Fruit fly (Drosophila melanogaster): Measurements from ENCODE around the gene CG14692.
A peak's percentile ranks its signal among the peaks of the same experiment; 100 is the strongest.

CG14692 gene

DNA sequence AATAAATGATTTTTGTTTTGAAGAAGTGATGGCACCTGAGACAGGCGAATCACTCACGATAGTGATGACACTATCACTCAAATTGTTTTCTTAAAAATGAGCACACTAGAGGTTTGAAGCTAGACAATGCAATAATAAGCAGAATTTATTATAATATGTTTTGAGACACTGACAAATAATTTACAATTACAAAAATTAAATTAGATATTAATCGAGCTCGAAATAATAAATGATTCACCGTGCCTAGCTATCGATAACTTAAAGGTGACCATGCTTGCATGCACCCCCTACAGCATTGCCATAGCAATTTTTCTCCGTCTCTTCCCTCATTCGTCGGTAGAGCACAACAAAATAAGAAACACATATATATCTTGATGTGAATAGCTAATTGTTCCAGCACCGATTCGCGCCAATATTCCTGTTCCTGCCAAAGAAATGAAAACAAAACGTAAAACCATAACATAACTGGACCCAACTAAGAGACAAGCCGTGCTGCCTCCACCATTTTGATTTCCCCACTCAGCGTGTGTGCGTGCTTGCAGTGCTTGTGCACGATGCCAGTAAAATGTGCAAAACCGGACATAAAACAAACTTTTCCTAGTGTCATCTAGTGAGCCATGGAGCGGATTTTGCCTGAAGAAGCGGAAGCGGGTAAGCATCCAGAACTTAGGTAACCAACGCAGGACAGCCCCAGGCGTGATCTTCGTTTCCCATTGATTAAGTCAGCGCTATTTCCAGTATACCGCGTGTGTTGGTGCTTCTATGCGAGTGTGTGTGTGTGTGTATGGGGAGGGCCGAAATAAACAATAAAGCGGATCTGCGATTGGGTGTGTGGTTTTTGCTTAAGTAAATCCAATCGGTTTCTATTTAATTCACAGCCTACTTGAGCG is 42.5 kb downstream of the CG14692 start, which contains the start of the genes MED7 and Cap-H2 (continued):
- peak; percentile 30; the same call in 1 of the 2 replicates for TF ChIP-seq onecut (GFP tag; IDR thresholded peaks at IDR 0.05)
- peak; percentile 99 for TF ChIP-seq vnd (GFP tag; IDR thresholded peaks at IDR 0.05; ENCODE audit: partially characterized antibody)
- no peak for TF ChIP-seq CG7745 (tag; optimal IDR thresholded peaks at IDR 0.05)
- TF ChIP-seq CG7963 (GFP tag; IDR thresholded peaks at IDR 0.05; ENCODE audit: partially characterized antibody): peak; percentile 97
- TF ChIP-seq Myb (GFP tag; optimal IDR thresholded peaks at IDR 0.05): peak; percentile 42
- no peak for TF ChIP-seq crol (GFP tag; IDR thresholded peaks at IDR 0.05)
- TF ChIP-seq eve (GFP tag; optimal IDR thresholded peaks at IDR 0.05): no peak

- TF ChIP-seq ATbp (GFP tag; optimal IDR thresholded peaks at IDR 0.05): peak; percentile 11
- TF ChIP-seq CG13296 (GFP tag; optimal IDR thresholded peaks at IDR 0.05): peak; percentile 16
- TF ChIP-seq gem (tag; optimal IDR thresholded peaks at IDR 0.05): peak; percentile 8
- no peak for TF ChIP-seq sqz (GFP tag; optimal IDR thresholded peaks at IDR 0.05)
- peak; percentile 62 for TF ChIP-seq Med (GFP tag)
- peak; percentile 55 for TF ChIP-seq sens (GFP tag)
- no peak for TF ChIP-seq CG10543 (GFP tag; optimal IDR thresholded peaks at IDR 0.05)
These were observed 44.4 kb downstream of the CG14692 start, which contains the start of gene CG31272 for dm6 chr3R:10759348-10759847. TSS of gene CG31272 (minus strand) at chr3R:10759398.

DNA sequence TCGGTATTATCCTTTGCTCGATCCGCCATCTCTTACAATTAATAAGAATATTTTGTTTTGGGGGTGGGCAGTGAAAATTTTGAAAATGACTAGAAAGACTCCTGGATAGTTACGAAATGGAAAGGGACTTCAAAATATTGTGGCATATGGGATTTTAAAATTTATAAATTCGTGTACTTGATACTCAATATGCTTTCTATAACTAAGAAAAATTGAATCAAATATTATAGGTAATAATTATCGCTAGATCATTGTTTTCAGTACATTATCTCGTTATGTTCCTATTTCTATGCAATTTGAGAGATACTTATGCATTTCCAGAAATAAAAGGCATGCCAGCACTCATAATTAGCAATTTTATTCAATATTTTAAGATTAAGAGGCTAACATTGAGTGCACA is 48.2 kb downstream of the CG14692 start, which contains the start of gene CG14691:
Gene CG14691 (minus strand): TSS at position 101 of the 400 bp plus-strand sequence.
- TF ChIP-seq CG11093 (GFP tag; IDR thresholded peaks at IDR 0.05) (no peak), Deaf1 (tag; optimal IDR thresholded peaks at IDR 0.05) (no peak), pros (GFP tag; optimal IDR thresholded peaks at IDR 0.05) (no peak), Scr (GFP tag; IDR thresholded peaks at IDR 0.05; ENCODE audit: partially characterized antibody) (no peak), CG17359 (tag; optimal IDR thresholded peaks at IDR 0.05) (no peak), CG7745 (tag; optimal IDR thresholded peaks at IDR 0.05) (no peak), CG13287 (GFP tag; IDR thresholded peaks at IDR 0.05; ENCODE audit: partially characterized antibody) (no peak), HLH4C (GFP tag; IDR thresholded peaks at IDR 0.05; ENCODE audit: partially characterized antibody) (no peak), CG13894 (tag; optimal IDR thresholded peaks at IDR 0.05) (no peak), insv (GFP tag; optimal IDR thresholded peaks at IDR 0.05) (no peak)

- no peak for TF ChIP-seq CG2129 (GFP tag; IDR thresholded peaks at IDR 0.05; ENCODE audit: partially characterized antibody)
- no peak for TF ChIP-seq CG6272 (GFP tag; IDR thresholded peaks at IDR 0.05)
- TF ChIP-seq CG11504 (tag; optimal IDR thresholded peaks at IDR 0.05): peak; percentile 98
- TF ChIP-seq scrt (GFP tag; optimal IDR thresholded peaks at IDR 0.05): peak; percentile 81
These were observed 52.7 kb downstream of the CG14692 start, which contains the start of gene TkR86C for dm6 chr3R:10751061-10751460. TSS of gene TkR86C (minus strand) at chr3R:10751228.

- TF ChIP-seq lab (GFP tag; optimal IDR thresholded peaks at IDR 0.05): peak; percentile 55
- 0 out of 3 replicates have a peak, but pooled peaks have one; percentile 32 for TF ChIP-seq CG11695 (GFP tag; IDR thresholded peaks at IDR 0.05)
- peak; percentile 25; the same call in 1 of the 2 replicates for TF ChIP-seq lmd (GFP tag; IDR thresholded peaks at IDR 0.05)
- peak; percentile 49; the same call in 1 of the 2 replicates for TF ChIP-seq slbo (GFP tag; IDR thresholded peaks at IDR 0.05)
- no peak for TF ChIP-seq CG14710 (tag; optimal IDR thresholded peaks at IDR 0.05)
- TF ChIP-seq CG7839 (tag; optimal IDR thresholded peaks at IDR 0.05): no peak
- 0 out of 2 replicates have a peak, but pooled peaks have one; percentile 13 for TF ChIP-seq stc (GFP tag; IDR thresholded peaks at IDR 0.05)
- TF ChIP-seq CG13624 (GFP tag; optimal IDR thresholded peaks at IDR 0.05): peak; percentile 9
- no peak for TF ChIP-seq pan (optimal IDR thresholded peaks at IDR 0.05)
- peak in 1 of 2 experiments; percentile 10 for TF ChIP-seq pan (GFP tag; optimal IDR thresholded peaks at IDR 0.05 in 1 of 2, IDR thresholded peaks at IDR 0.05 in 1 of 2)
- TF ChIP-seq lilli (GFP tag; optimal IDR thresholded peaks at IDR 0.05): peak; percentile 13
- TF ChIP-seq prd (optimal IDR thresholded peaks at IDR 0.05): no peak
- TF ChIP-seq prd (GFP tag; IDR thresholded peaks at IDR 0.05): 0 out of 3 replicates have a peak, but pooled peaks have one; percentile 11
- peak; percentile 35 for TF ChIP-seq CG11504 (tag; optimal IDR thresholded peaks at IDR 0.05)
- no peak for TF ChIP-seq ro (GFP tag; IDR thresholded peaks at IDR 0.05)
- TF ChIP-seq jumu (GFP tag; optimal IDR thresholded peaks at IDR 0.05): no peak
These were observed 56.1 kb downstream of the CG14692 start for dm6 chr3R:10747650-10748049.
